Fruit fly (Drosophila melanogaster) whole organism, adult: Measurements from ENCODE around the gene CycC.

Source experiments
- CG11617 ChIP-seq: fragments of 200-800 bp; sonication (Bioruptor generic); optimal IDR thresholded peaks from 2 replicates; lab custom pipeline; 2017; ENCODE audit warnings: mild to moderate bottlenecking, missing biosample characterization, missing genetic modification reagents, missing genetic modification characterization
- CG12768 ChIP-seq: fragments of 200-800 bp; sonication (Bioruptor generic); optimal IDR thresholded peaks from 2 replicates; lab custom pipeline; 2017; ENCODE audit warnings: missing biosample characterization, missing genetic modification characterization, mild to moderate bottlenecking, moderate library complexity, missing genetic modification reagents
- CG14711 ChIP-seq: fragments of 200-800 bp; sonication (Bioruptor generic); optimal IDR thresholded peaks from 2 replicates; lab custom pipeline; 2018; ENCODE audit warnings: missing biosample characterization, mild to moderate bottlenecking, missing genetic modification characterization, moderate library complexity
- CG1620 ChIP-seq: fragments of 200-800 bp; sonication (Bioruptor generic); optimal IDR thresholded peaks from 2 replicates; lab custom pipeline; 2016; ENCODE audit warnings: missing biosample characterization, missing genetic modification characterization
- CG33017 ChIP-seq: fragments of 200-800 bp; sonication (Bioruptor generic); optimal IDR thresholded peaks from 2 replicates; lab custom pipeline; 2018; ENCODE audit warnings: missing biosample characterization, mild to moderate bottlenecking, missing genetic modification characterization, moderate library complexity
- CG5204 ChIP-seq: fragments of 200-800 bp; sonication (Bioruptor generic); optimal IDR thresholded peaks from 2 replicates; lab custom pipeline; 2016; ENCODE audit warnings: missing biosample characterization, missing genetic modification characterization
- CG7045 ChIP-seq: fragments of 200-800 bp; sonication (Bioruptor generic); optimal IDR thresholded peaks from 2 replicates; lab custom pipeline; 2017; ENCODE audit warnings: missing biosample characterization, mild to moderate bottlenecking, missing genetic modification characterization
- CG7101 ChIP-seq: fragments of 200-800 bp; sonication (Bioruptor generic); optimal IDR thresholded peaks from 2 replicates; lab custom pipeline; 2018; ENCODE audit warnings: missing biosample characterization, mild to moderate bottlenecking, missing genetic modification characterization, moderate library complexity
- Clk ChIP-seq: fragments of 200-800 bp; sonication (Bioruptor generic); optimal IDR thresholded peaks from 2 replicates; lab custom pipeline; 2017; ENCODE audit warnings: missing biosample characterization, missing genetic modification characterization
- Crg-1 ChIP-seq: fragments of 200-800 bp; sonication (Bioruptor generic); optimal IDR thresholded peaks from 2 replicates; lab custom pipeline; 2016; ENCODE audit warnings: missing biosample characterization, missing genetic modification characterization
- Hr96 ChIP-seq: fragments of 200-800 bp; sonication (Bioruptor generic); optimal IDR thresholded peaks from 2 replicates; lab custom pipeline; 2016; ENCODE audit warnings: missing biosample characterization, missing genetic modification characterization
- Mnt ChIP-seq: fragments of 200-800 bp; sonication (Bioruptor generic); optimal IDR thresholded peaks from 2 replicates; lab custom pipeline; 2016; ENCODE audit warnings: missing biosample characterization, mild to moderate bottlenecking, missing genetic modification characterization
- bab1 ChIP-seq: fragments of 200-800 bp; sonication (Bioruptor generic); optimal IDR thresholded peaks from 3 replicates; lab custom pipeline; 2019; ENCODE audit warnings: missing biosample characterization, mild to moderate bottlenecking, missing genetic modification characterization, moderate library complexity
- cic ChIP-seq: fragments of 200-800 bp; sonication (Bioruptor generic); optimal IDR thresholded peaks from 2 replicates; lab custom pipeline; 2017; ENCODE audit warnings: missing biosample characterization, mild to moderate bottlenecking, missing genetic modification characterization, moderate library complexity
- cnc ChIP-seq, 2 experiments: fragments of >200 bp; optimal IDR thresholded peaks; 2 replicates each; lab custom pipeline; 2017
- kay ChIP-seq: fragments of 200-800 bp; sonication (Bioruptor generic); peaks from one replicate; lab custom pipeline; 2016; ENCODE audit warnings: missing biosample characterization, missing genetic modification characterization, borderline replicate concordance
- ovo ChIP-seq: fragments of 200-800 bp; sonication (Bioruptor generic); optimal IDR thresholded peaks from 2 replicates; lab custom pipeline; 2016; ENCODE audit warnings: missing biosample characterization, missing genetic modification characterization
- pad ChIP-seq: fragments of 200-800 bp; sonication (Bioruptor generic); optimal IDR thresholded peaks from 3 replicates; lab custom pipeline; 2017; ENCODE audit warnings: missing biosample characterization, missing genetic modification characterization, mild to moderate bottlenecking, moderate library complexity, missing genetic modification reagents
- tj ChIP-seq: fragments of 200-800 bp; sonication (Bioruptor generic); optimal IDR thresholded peaks from 3 replicates; lab custom pipeline; 2017; ENCODE audit warnings: missing biosample characterization, mild to moderate bottlenecking, missing genetic modification characterization, moderate library complexity
- toe ChIP-seq: fragments of 200-800 bp; sonication (Bioruptor generic); optimal IDR thresholded peaks from 2 replicates; lab custom pipeline; 2016; ENCODE audit warnings: missing biosample characterization, missing genetic modification characterization

The CycC gene

dm6 chr3R:14890064-14890709 lies at the start of gene CycC, which contains the start of gene UQCR-C1:
Gene CycC, minus strand, starts transcription at chr3R:14890205.
Gene UQCR-C1, plus strand, starts transcription at chr3R:14890231.
- TF ChIP-seq bab1 (GFP tag; lab: Kevin White, UChicago), result peak; percentile 70
- peak; percentile 19 for TF ChIP-seq CG7101
- TF ChIP-seq Hr96 (GFP tag; lab: Kevin White, UChicago), result no peak

DNA sequence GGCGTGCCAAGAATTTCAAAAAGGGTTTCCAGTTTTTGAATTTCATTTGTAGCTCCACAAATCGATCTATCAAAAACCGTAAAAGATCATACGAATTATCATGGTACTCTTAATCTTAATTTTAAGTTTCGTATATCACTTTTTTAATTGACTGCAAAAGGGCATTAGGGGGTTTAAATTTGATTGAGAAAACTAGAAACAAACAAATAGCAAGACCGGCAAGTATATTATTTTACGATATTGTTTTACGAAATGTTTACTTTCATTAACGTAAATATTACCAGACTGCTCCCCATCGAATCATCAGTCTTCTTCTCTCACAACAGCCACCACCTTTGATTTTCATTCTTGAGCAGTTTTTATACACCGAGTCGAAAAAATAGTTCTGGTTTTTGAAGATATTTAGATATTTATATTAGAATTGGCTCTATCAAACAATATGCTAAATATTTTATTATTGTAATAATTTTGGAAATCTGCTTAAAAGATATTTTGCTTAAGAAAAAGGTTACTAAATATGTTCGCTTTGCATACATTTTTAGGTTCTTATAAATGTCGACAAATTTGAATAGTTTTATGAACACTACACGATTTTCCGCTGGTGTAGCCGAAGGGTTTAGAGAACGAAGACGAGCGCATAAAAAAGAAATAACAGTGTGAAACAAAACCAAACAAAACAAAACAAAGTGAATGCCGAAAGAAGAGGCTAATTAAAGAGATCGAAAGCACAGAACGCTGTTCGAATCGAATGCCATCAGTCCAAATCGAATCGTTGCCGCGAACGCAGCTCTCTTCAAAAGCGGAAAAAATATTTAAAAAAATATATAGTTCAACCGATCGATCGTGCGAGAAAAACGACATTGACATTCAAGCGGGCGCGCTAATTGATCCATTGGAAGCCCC lies 28.2 kb upstream of the CycC start, which contains the start of gene Sdr:
Gene Sdr (plus strand): TSS at position 702 of the 903 bp plus-strand sequence.
- peak; percentile 74 for TF ChIP-seq bab1 (GFP tag; lab: Kevin White, UChicago)
- no peak for TF ChIP-seq CG5204 (GFP tag; lab: Kevin White, UChicago)
- peak; percentile 29 for TF ChIP-seq CG14711 (tag; lab: Kevin White, UChicago)

dm6 chr3R:14912449-14912987 lies 22.5 kb upstream of the CycC start:
- TF ChIP-seq CG5204 (GFP tag; lab: Kevin White, UChicago), result no peak
- no peak for TF ChIP-seq kay (GFP tag; lab: Kevin White, UChicago)
- no peak for TF ChIP-seq cic (GFP tag; lab: Kevin White, UChicago)
- TF ChIP-seq Hr96 (GFP tag; lab: Kevin White, UChicago), result no peak
- no peak for TF ChIP-seq Crg-1
- no peak for TF ChIP-seq Clk (GFP tag; lab: Kevin White, UChicago)
- TF ChIP-seq CG7045 (GFP tag; lab: Kevin White, UChicago), result no peak
- TF ChIP-seq pad, result no peak
- no peak for TF ChIP-seq ovo (GFP tag; lab: Kevin White, UChicago)
- no peak for TF ChIP-seq toe (GFP tag; lab: Kevin White, UChicago)

DNA sequence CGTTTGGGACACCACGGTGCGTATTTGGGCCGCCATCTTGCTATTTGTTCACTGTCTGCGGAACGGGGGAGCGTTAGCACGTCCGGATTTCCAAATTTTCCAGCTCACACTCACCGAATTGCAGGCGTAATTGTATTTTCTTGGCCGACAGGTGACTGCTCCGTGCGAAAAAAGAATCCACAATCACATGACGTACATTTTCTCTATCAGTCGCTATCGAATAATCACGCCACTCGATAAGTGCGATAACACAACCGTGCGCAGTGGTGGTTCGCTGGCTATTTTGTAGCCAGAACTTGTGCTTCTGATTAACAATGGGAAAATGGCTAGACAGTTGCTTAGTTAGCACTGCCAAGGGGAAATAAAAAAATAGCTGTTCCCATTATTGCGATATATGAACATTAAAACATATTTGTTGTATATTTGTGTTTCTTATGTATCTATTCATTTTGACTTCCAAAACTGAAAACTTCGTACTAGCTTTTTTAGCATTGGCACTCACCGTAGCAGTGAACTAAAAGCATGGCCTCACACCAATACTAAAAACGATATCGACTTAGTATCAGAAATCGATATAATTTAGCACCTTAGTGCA lies 13.9 kb upstream of the CycC start, which contains the start of gene VhaPPA1-1:
Gene VhaPPA1-1 (minus strand): TSS at position 225 of the 595 bp plus-strand sequence.
- TF ChIP-seq CG1620 (GFP tag; lab: Kevin White, UChicago), result peak; percentile 53
- TF ChIP-seq cic (GFP tag; lab: Kevin White, UChicago), result peak; percentile 42
- TF ChIP-seq kay (GFP tag; lab: Kevin White, UChicago), result no peak
- no peak for TF ChIP-seq CG5204 (GFP tag; lab: Kevin White, UChicago)
- TF ChIP-seq CG7045 (GFP tag; lab: Kevin White, UChicago), result no peak
- TF ChIP-seq bab1 (GFP tag; lab: Kevin White, UChicago), result peak; percentile 37
- TF ChIP-seq CG14711 (tag; lab: Kevin White, UChicago), result peak; percentile 9
- peak; percentile 19 for TF ChIP-seq tj (GFP tag; lab: Kevin White, UChicago)
- no peak for TF ChIP-seq toe (GFP tag; lab: Kevin White, UChicago)
- TF ChIP-seq cnc (optimal IDR thresholded peaks at IDR 0.05; lab: Kevin White, UChicago), result no peak
- TF ChIP-seq CG11617, result no peak
- peak; percentile 56 for TF ChIP-seq Mnt (GFP tag; lab: Kevin White, UChicago)
- TF ChIP-seq pad, result peak; percentile 20
- no peak for TF ChIP-seq Crg-1
- peak; percentile 50 for TF ChIP-seq Hr96 (GFP tag; lab: Kevin White, UChicago)
- no peak for TF ChIP-seq CG33017 (tag; lab: Kevin White, UChicago)
- no peak for TF ChIP-seq CG12768
- TF ChIP-seq CG7101, result no peak
- no peak for TF ChIP-seq Clk (GFP tag; lab: Kevin White, UChicago)
- no peak for TF ChIP-seq ovo (GFP tag; lab: Kevin White, UChicago)

DNA sequence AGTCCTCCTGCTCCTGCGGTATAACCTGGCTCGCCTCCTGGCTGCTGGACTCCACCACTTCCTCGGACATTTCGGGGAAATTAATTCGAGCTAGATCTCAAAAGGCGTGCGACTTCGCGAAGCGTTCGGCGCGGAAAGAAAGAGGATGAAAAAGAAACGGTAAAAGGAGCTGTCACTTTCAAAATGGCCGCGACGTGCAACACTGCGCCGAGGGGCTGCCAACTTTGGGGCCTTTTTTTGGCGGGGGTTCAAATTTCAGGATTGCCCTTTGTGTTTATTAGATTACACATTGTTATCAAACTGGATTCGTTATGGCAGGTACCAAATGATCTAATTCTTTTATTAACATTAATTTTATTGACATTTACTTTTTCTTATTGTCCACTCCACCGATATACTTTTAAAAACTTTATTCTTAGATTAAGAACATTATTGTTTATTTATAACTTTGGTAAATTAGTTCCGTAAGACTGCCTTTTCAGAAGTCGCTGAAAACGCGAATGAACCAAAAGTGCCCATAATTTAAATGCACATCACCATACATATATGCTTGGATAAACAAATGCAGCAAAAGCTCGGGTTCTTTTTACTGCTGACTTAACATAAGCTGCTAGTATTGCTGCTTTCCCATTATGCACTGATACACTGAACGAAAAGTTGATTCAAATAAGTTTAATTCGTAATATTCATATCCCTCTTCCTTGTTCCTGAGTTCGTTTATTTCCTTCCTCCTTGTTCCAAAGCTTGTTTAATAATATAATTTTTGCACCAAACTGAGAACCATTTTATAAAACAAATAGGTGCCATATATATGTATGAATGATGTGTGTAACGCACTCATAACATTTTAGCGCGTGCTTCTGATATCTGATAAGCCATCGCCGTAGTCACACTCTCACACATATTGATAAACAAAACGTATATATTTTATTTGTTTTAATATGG lies 11.7 kb upstream of the CycC start, which contains the start of gene RpS5b:
Gene RpS5b (minus strand): TSS at position 156 of the 945 bp plus-strand sequence.
- TF ChIP-seq CG11617 (peak; percentile 10), tj (GFP tag; lab: Kevin White, UChicago) (peak; percentile 99), pad (peak; percentile 40), Clk (GFP tag; lab: Kevin White, UChicago) (no peak), CG14711 (tag; lab: Kevin White, UChicago) (peak; percentile 82), Mnt (GFP tag; lab: Kevin White, UChicago) (peak; percentile 18), bab1 (GFP tag; lab: Kevin White, UChicago) (peak; percentile 73), CG7101 (peak; percentile 28), ovo (GFP tag; lab: Kevin White, UChicago) (peak; percentile 81), CG7045 (GFP tag; lab: Kevin White, UChicago) (no peak)
